Fruit fly (Drosophila melanogaster) whole organism, embryonic: Measurements from ENCODE around the gene Rpt5.

Source experiments
- Asciz ChIP-seq: fragments of 200-800 bp; sonication (Bioruptor generic); optimal IDR thresholded peaks from 2 replicates; lab custom pipeline; 2017; ENCODE audit warnings: missing biosample characterization, mild to moderate bottlenecking, missing genetic modification characterization, missing genetic modification reagents
- Atf3 ChIP-seq: fragments of 200-800 bp; sonication (Bioruptor generic); optimal IDR thresholded peaks from 3 replicates; lab custom pipeline; 2016; ENCODE audit warnings: missing biosample characterization, missing genetic modification characterization
- Awh ChIP-seq: fragments of 200-800 bp; sonication (Bioruptor generic); IDR thresholded peaks from 2 replicates; pipeline ENCODE4, ENCODE4 v1.3.6; 2022; ENCODE audit warnings: missing biosample characterization, missing genetic modification characterization
- CG10654 ChIP-seq: fragments of 200-800 bp; sonication (Bioruptor generic); optimal IDR thresholded peaks from 2 replicates; lab custom pipeline; 2016; ENCODE audit warnings: missing biosample characterization, missing genetic modification characterization
- CG10979 ChIP-seq: fragments of 200-800 bp; sonication (Bioruptor generic); optimal IDR thresholded peaks from 2 replicates; lab custom pipeline; 2018; ENCODE audit warnings: missing biosample characterization, mild to moderate bottlenecking, missing genetic modification characterization, moderate library complexity
- CG12155 ChIP-seq: fragments of 200-800 bp; sonication (Bioruptor generic); optimal IDR thresholded peaks from 3 replicates; lab custom pipeline; 2016; ENCODE audit warnings: missing biosample characterization, missing genetic modification characterization
- CG12942 ChIP-seq: fragments of 200-800 bp; sonication (Bioruptor generic); optimal IDR thresholded peaks from 3 replicates; lab custom pipeline; 2016; ENCODE audit warnings: missing biosample characterization, missing genetic modification characterization
- CG13775 ChIP-seq: fragments of 200-800 bp; sonication (Bioruptor generic); optimal IDR thresholded peaks from 3 replicates; lab custom pipeline; 2017; ENCODE audit warnings: missing biosample characterization, mild to moderate bottlenecking, missing genetic modification characterization
- CG14014 ChIP-seq: fragments of 200-800 bp; sonication (Bioruptor generic); IDR thresholded peaks from 2 replicates; pipeline ENCODE4 v1.3.6; 2022; ENCODE audit warnings: missing biosample characterization, missing genetic modification characterization
- CG14441 ChIP-seq: fragments of 200-800 bp; sonication (Bioruptor generic); IDR thresholded peaks from 2 replicates; pipeline ENCODE4 v1.3.6; 2022; ENCODE audit warnings: missing biosample characterization, missing genetic modification characterization
- CG14710 ChIP-seq: fragments of 200-800 bp; sonication (Bioruptor generic); optimal IDR thresholded peaks from 3 replicates; lab custom pipeline; 2019; ENCODE audit warnings: missing biosample characterization, mild to moderate bottlenecking, missing genetic modification characterization, moderate library complexity
- CG15011 ChIP-seq: fragments of 200-800 bp; sonication (Bioruptor generic); optimal IDR thresholded peaks from 3 replicates; lab custom pipeline; 2018; ENCODE audit warnings: missing biosample characterization, mild to moderate bottlenecking, missing genetic modification characterization
- CG16863 ChIP-seq: fragments of 200-800 bp; sonication (Bioruptor generic); optimal IDR thresholded peaks from 3 replicates; lab custom pipeline; 2016; ENCODE audit warnings: missing biosample characterization, missing genetic modification characterization
- CG17328 ChIP-seq: fragments of 200-800 bp; sonication (Bioruptor generic); IDR thresholded peaks from 2 replicates; pipeline ENCODE4 v1.3.6; 2022; ENCODE audit warnings: missing biosample characterization, missing genetic modification characterization
- CG17361 ChIP-seq: fragments of 200-800 bp; sonication (Bioruptor generic); IDR thresholded peaks from 3 replicates; pipeline ENCODE4 v1.3.6; 2022; ENCODE audit warnings: missing biosample characterization, missing genetic modification characterization
- CG17385 ChIP-seq: fragments of 200-800 bp; sonication (Bioruptor generic); optimal IDR thresholded peaks from 3 replicates; lab custom pipeline; 2018; ENCODE audit warnings: missing biosample characterization, mild to moderate bottlenecking, missing genetic modification characterization
- CG18011 ChIP-seq: fragments of 200-800 bp; sonication (Bioruptor generic); optimal IDR thresholded peaks from 2 replicates; lab custom pipeline; 2017; ENCODE audit warnings: missing biosample characterization, missing genetic modification characterization, mild to moderate bottlenecking, moderate library complexity, missing genotype
- CG18476 ChIP-seq: fragments of 200-800 bp; sonication (Bioruptor generic); optimal IDR thresholded peaks from 2 replicates; lab custom pipeline; 2016; ENCODE audit warnings: missing biosample characterization, mild to moderate bottlenecking, missing genetic modification characterization
- CG18599 ChIP-seq: fragments of 200-800 bp; sonication (Bioruptor generic); optimal IDR thresholded peaks from 3 replicates; lab custom pipeline; 2017; ENCODE audit warnings: missing biosample characterization, missing genetic modification characterization, mild to moderate bottlenecking, moderate library complexity, missing genetic modification reagents
- CG2120 ChIP-seq: fragments of 200-800 bp; sonication (Bioruptor generic); optimal IDR thresholded peaks from 3 replicates; lab custom pipeline; 2016; ENCODE audit warnings: missing biosample characterization, missing genetic modification characterization
- CG31388 ChIP-seq: fragments of 200-800 bp; sonication (Bioruptor generic); optimal IDR thresholded peaks from 2 replicates; lab custom pipeline; 2016; ENCODE audit warnings: missing biosample characterization, missing genetic modification characterization
- CG32767 ChIP-seq: fragments of 200-800 bp; sonication (Bioruptor generic); IDR thresholded peaks from 2 replicates; pipeline ENCODE4 v1.3.6; 2022; ENCODE audit warnings: missing biosample characterization, missing genetic modification characterization
- CG3281 ChIP-seq: fragments of 200-800 bp; sonication (Bioruptor generic); optimal IDR thresholded peaks from 3 replicates; lab custom pipeline; 2017; ENCODE audit warnings: missing biosample characterization, mild to moderate bottlenecking, missing genetic modification characterization
- CG3995 ChIP-seq: fragments of 200-800 bp; sonication (Bioruptor generic); optimal IDR thresholded peaks from 3 replicates; lab custom pipeline; 2016; ENCODE audit warnings: missing biosample characterization, missing genetic modification characterization
- CG4328 ChIP-seq: fragments of 200-800 bp; sonication (Bioruptor generic); optimal IDR thresholded peaks from 3 replicates; lab custom pipeline; 2017; ENCODE audit warnings: missing biosample characterization, missing genetic modification reagents, missing genetic modification characterization
- CG43689 ChIP-seq: fragments of 200-800 bp; sonication (Bioruptor generic); IDR thresholded peaks from 2 replicates; pipeline ENCODE4 v1.3.6; 2022; ENCODE audit warnings: missing biosample characterization, missing genetic modification characterization
- CG4820 ChIP-seq: fragments of 200-800 bp; sonication (Bioruptor generic); optimal IDR thresholded peaks from 3 replicates; lab custom pipeline; 2016; ENCODE audit warnings: missing biosample characterization, missing genetic modification characterization
- CG4854 ChIP-seq: fragments of 200-800 bp; sonication (Bioruptor generic); optimal IDR thresholded peaks from 2 replicates; lab custom pipeline; 2016; ENCODE audit warnings: missing biosample characterization, missing genetic modification characterization, inconsistent platforms
- CG6254 ChIP-seq: fragments of 200-800 bp; sonication (Bioruptor generic); optimal IDR thresholded peaks from 3 replicates; lab custom pipeline; 2017; ENCODE audit warnings: mild to moderate bottlenecking, missing biosample characterization, missing genetic modification reagents, missing genetic modification characterization
- CG9609 ChIP-seq: fragments of 200-800 bp; sonication (Bioruptor generic); optimal IDR thresholded peaks from 3 replicates; lab custom pipeline; 2016; ENCODE audit warnings: missing biosample characterization, missing genetic modification characterization
- HHEX ChIP-seq: fragments of 200-800 bp; sonication (Bioruptor generic); optimal IDR thresholded peaks from 3 replicates; lab custom pipeline; 2017; ENCODE audit warnings: missing biosample characterization, mild to moderate bottlenecking, missing genetic modification characterization, missing genetic modification reagents
- Hey ChIP-seq: fragments of 200-800 bp; sonication (Bioruptor generic); optimal IDR thresholded peaks from 3 replicates; lab custom pipeline; 2018; ENCODE audit warnings: missing biosample characterization, mild to moderate bottlenecking, missing genetic modification characterization
- HmgZ ChIP-seq: fragments of 200-800 bp; sonication (Bioruptor generic); optimal IDR thresholded peaks from 2 replicates; lab custom pipeline; 2018; ENCODE audit warnings: missing biosample characterization, mild to moderate bottlenecking, missing genetic modification characterization
- Hr51 ChIP-seq, 2 experiments: fragments of 200-800 bp; sonication (Bioruptor generic); optimal IDR thresholded peaks; 2 replicates in 1 of 2; 3 replicates in 1 of 2; lab custom pipeline; 2016 to 2018; ENCODE audit warnings: missing biosample characterization in 2 of 2, missing genetic modification characterization in 2 of 2, mild to moderate bottlenecking in 1 of 2, moderate library complexity in 1 of 2
- MBD-R2 ChIP-seq: fragments of 200-800 bp; sonication (Bioruptor generic); IDR thresholded peaks from 2 replicates; pipeline ENCODE4 v1.3.6; 2022; ENCODE audit warnings: missing biosample characterization, missing genetic modification characterization
- NfI ChIP-seq: fragments of 200-800 bp; sonication (Bioruptor generic); optimal IDR thresholded peaks from 3 replicates; lab custom pipeline; 2018; ENCODE audit warnings: missing biosample characterization, mild to moderate bottlenecking, missing genetic modification characterization, moderate library complexity
- Spps ChIP-seq: fragments of 200-800 bp; sonication (Bioruptor generic); optimal IDR thresholded peaks from 2 replicates; lab custom pipeline; 2018; ENCODE audit warnings: missing biosample characterization, mild to moderate bottlenecking, missing genetic modification characterization
- TFAM ChIP-seq: fragments of 200-800 bp; sonication (Bioruptor generic); optimal IDR thresholded peaks from 2 replicates; lab custom pipeline; 2017; ENCODE audit warnings: missing biosample characterization, missing genetic modification characterization, inconsistent platforms
- Vsx1 ChIP-seq: fragments of 200-800 bp; sonication (Bioruptor generic); optimal IDR thresholded peaks from 2 replicates; lab custom pipeline; 2017; ENCODE audit warnings: missing biosample characterization, mild to moderate bottlenecking, missing genetic modification characterization, missing genetic modification reagents
- dmrt99B ChIP-seq: fragments of 200-800 bp; sonication (Bioruptor generic); optimal IDR thresholded peaks from 2 replicates; lab custom pipeline; 2018; ENCODE audit warnings: missing biosample characterization, mild to moderate bottlenecking, missing genetic modification characterization, moderate library complexity
- grau ChIP-seq: fragments of 200-800 bp; optimal IDR thresholded peaks from 3 replicates; lab custom pipeline; 2019; ENCODE audit warnings: missing biosample characterization, mild to moderate bottlenecking, missing genetic modification characterization, moderate library complexity
- jigr1 ChIP-seq: fragments of 200-800 bp; sonication (Bioruptor generic); IDR thresholded peaks from 3 replicates; pipeline ENCODE4 v1.3.6; 2022; ENCODE audit warnings: missing biosample characterization, missing genetic modification characterization
- mld ChIP-seq: fragments of 200-800 bp; sonication (Bioruptor generic); IDR thresholded peaks from 3 replicates; pipeline ENCODE4 v1.3.6; 2022; ENCODE audit warnings: missing biosample characterization, missing genetic modification characterization; ENCODE audit not compliant: partially characterized antibody
- pb ChIP-seq: fragments of 200-800 bp; sonication (Bioruptor generic); optimal IDR thresholded peaks from 3 replicates; lab custom pipeline; 2016; ENCODE audit warnings: missing biosample characterization, missing genetic modification characterization
- prd ChIP-seq, 3 experiments: fragments of >200 bp in 2 of 3; fragments of 200-800 bp in 1 of 3; sonication (Bioruptor generic) in 1 of 3; optimal IDR thresholded peaks in 2 of 3; IDR thresholded peaks in 1 of 3; 2 replicates in 2 of 3; 3 replicates in 1 of 3; pipeline versions ENCODE4 v1.3.6 to Lab custom; 2017 to 2022; ENCODE audit warnings: missing biosample characterization in 1 of 3, missing genetic modification characterization in 1 of 3
- pzg ChIP-seq: fragments of 200-800 bp; sonication (Bioruptor generic); optimal IDR thresholded peaks from 3 replicates; lab custom pipeline; 2018; ENCODE audit warnings: missing biosample characterization, mild to moderate bottlenecking, missing genetic modification characterization, moderate library complexity
- ro ChIP-seq: fragments of 200-800 bp; sonication (Bioruptor generic); IDR thresholded peaks from 2 replicates; pipeline ENCODE4 v1.3.6; 2022; ENCODE audit warnings: missing biosample characterization, missing genetic modification characterization
- salm ChIP-seq: fragments of 200-800 bp; sonication (Bioruptor generic); optimal IDR thresholded peaks from 2 replicates; lab custom pipeline; 2018; ENCODE audit warnings: missing biosample characterization, mild to moderate bottlenecking, missing genetic modification characterization
- ssp ChIP-seq: fragments of 200-800 bp; sonication (Bioruptor generic); IDR thresholded peaks from 2 replicates; pipeline ENCODE4 v1.3.6; 2022; ENCODE audit warnings: missing biosample characterization, missing genetic modification characterization
- vvl ChIP-seq: fragments of 200-800 bp; sonication (Bioruptor generic); IDR thresholded peaks from 2 replicates; pipeline ENCODE4 v1.3.6; 2022; ENCODE audit warnings: missing biosample characterization, missing genetic modification characterization

The Rpt5 gene

DNA sequence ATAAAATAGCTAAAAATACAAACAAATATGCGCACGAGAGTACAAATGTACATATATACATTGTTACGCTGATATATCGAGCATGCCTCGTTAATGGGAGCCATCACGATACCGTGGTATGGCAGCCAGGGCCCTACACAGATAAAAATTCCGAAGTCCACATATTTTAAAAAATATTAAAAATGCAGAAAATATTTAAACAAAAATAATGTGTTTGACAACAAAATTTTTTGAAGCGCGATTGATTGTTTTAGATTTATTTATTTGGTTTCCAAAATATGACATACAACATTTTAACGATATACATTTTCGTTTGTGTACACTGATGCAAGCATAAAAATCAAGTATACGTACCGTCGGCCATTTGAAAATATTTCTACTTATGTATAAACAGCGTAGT is 25.9 kb upstream of the Rpt5 start (continued):
- TF ChIP-seq salm (tag; lab: Kevin White, UChicago) (peak; percentile 39), CG18599 (peak; percentile 94), CG18476 (GFP tag; lab: Kevin White, UChicago) (peak; percentile 65), jigr1 (GFP tag; lab: Robert Waterston, UW) (peak; percentile 60; the same call in 1 of the 3 replicates), TFAM (GFP tag; lab: Kevin White, UChicago) (no peak), CG12155 (GFP tag; lab: Kevin White, UChicago) (peak; percentile 84), MBD-R2 (GFP tag; lab: Robert Waterston, UW) (peak; percentile 58; the same call in 1 of the 2 replicates), CG4854 (peak; percentile 68), CG16863 (GFP tag; lab: Kevin White, UChicago) (peak; percentile 50), Vsx1 (GFP tag; lab: Kevin White, UChicago) (peak; percentile 35), vvl (GFP tag; lab: Robert Waterston, UW) (peak; percentile 88), CG14441 (GFP tag; lab: Robert Waterston, UW) (peak; percentile 79), CG10654 (GFP tag; lab: Kevin White, UChicago) (peak; percentile 61), Hr51 (GFP tag; optimal IDR thresholded peaks at IDR 0.05; lab: Kevin White, UChicago) (peak; percentile 45 to 86), CG10979 (peak; percentile 56), HmgZ (tag; lab: Kevin White, UChicago) (peak; percentile 77), CG15011 (GFP tag; lab: Kevin White, UChicago) (peak; percentile 82), HHEX (GFP tag; lab: Kevin White, UChicago) (peak; percentile 67), CG43689 (peak; percentile 40; the same call in 1 of the 2 replicates), CG3995 (peak; percentile 51), Asciz (GFP tag; lab: Kevin White, UChicago) (peak; percentile 72), CG4820 (GFP tag; lab: Kevin White, UChicago) (peak; percentile 52), NfI (GFP tag; lab: Kevin White, UChicago) (peak; percentile 65), pb (GFP tag; lab: Kevin White, UChicago) (no peak), CG32767 (0 out of 2 replicates have a peak, but pooled peaks have one; percentile 18), CG3281 (peak; percentile 93), pzg (GFP tag; lab: Kevin White, UChicago) (no peak), Awh (GFP tag; lab: Robert Waterston, UW) (0 out of 2 replicates have a peak, but pooled peaks have one; percentile 46), CG17328 (peak; percentile 67), mld (GFP tag; lab: Robert Waterston, UW) (no peak), CG14014 (GFP tag; lab: Robert Waterston, UW) (peak; percentile 86), Spps (tag; lab: Kevin White, UChicago) (peak; percentile 23), prd (optimal IDR thresholded peaks at IDR 0.05; lab: Kevin White, UChicago) (no peak), prd (GFP tag; IDR thresholded peaks at IDR 0.05; lab: Robert Waterston, UW) (peak; percentile 78), CG17385 (GFP tag; lab: Kevin White, UChicago) (peak; percentile 72), ro (GFP tag; lab: Robert Waterston, UW) (no peak), ssp (GFP tag; lab: Robert Waterston, UW) (peak; percentile 54), CG17361 (GFP tag; lab: Robert Waterston, UW) (peak; percentile 75), CG13775 (peak; percentile 81), CG4328 (GFP tag; lab: Kevin White, UChicago) (no peak), CG2120 (GFP tag; lab: Kevin White, UChicago) (peak; percentile 95), Atf3 (GFP tag; lab: Kevin White, UChicago) (no peak), CG6254 (GFP tag; lab: Kevin White, UChicago) (no peak), grau (tag; lab: Kevin White, UChicago) (peak; percentile 87), CG14710 (tag; lab: Kevin White, UChicago) (peak; percentile 35), CG12942 (peak; percentile 44), CG18011 (peak; percentile 72), CG31388 (GFP tag; lab: Kevin White, UChicago) (no peak), Hey (tag; lab: Kevin White, UChicago) (no peak), dmrt99B (peak; percentile 84), CG9609 (GFP tag; lab: Kevin White, UChicago) (peak; percentile 43)
